Worm (Caenorhabditis elegans) whole organism, L2 larva: ENCODE measurements around the gene nac-2.

ENCODE experiments used
- F13H6.1 ChIP-seq: sonication (generic microtip); optimal IDR thresholded peaks from 2 replicates; lab custom pipeline; 2016; ENCODE audit warnings: missing genetic modification characterization, missing compliant biosample characterization
- Y55F3AM.14 ChIP-seq: fragments of 200-800 bp; sonication (Bioruptor generic); optimal IDR thresholded peaks from 2 replicates; lab custom pipeline; 2018; ENCODE audit warnings: mild to moderate bottlenecking, missing genetic modification characterization, missing compliant biosample characterization
- ZK546.5 ChIP-seq: sonication (generic microtip); optimal IDR thresholded peaks from 2 replicates; lab custom pipeline; 2017; ENCODE audit warnings: missing biosample characterization, missing genetic modification characterization
- alr-1 ChIP-seq: fragments of 150-350 bp; optimal IDR thresholded peaks from 2 replicates; lab custom pipeline; 2014; ENCODE audit warnings: missing biosample characterization, missing genetic modification characterization
- aly-2 ChIP-seq: fragments of 150-350 bp; optimal IDR thresholded peaks from 2 replicates; lab custom pipeline; 2014; ENCODE audit warnings: missing biosample characterization, missing genetic modification characterization
- ama-1 ChIP-seq: fragments of 150-350 bp; optimal IDR thresholded peaks from 2 replicates; lab custom pipeline; 2018; ENCODE audit warnings: inconsistent platforms
- ceh-16 ChIP-seq: fragments of 150-350 bp; optimal IDR thresholded peaks from 2 replicates; lab custom pipeline; 2014; ENCODE audit warnings: missing biosample characterization, missing genetic modification characterization
- ceh-82 ChIP-seq: fragments of 150-350 bp; optimal IDR thresholded peaks from 2 replicates; lab custom pipeline; 2014; ENCODE audit warnings: missing biosample characterization, missing genetic modification characterization
- crh-2 ChIP-seq: sonication (generic microtip); optimal IDR thresholded peaks from 2 replicates; lab custom pipeline; 2017; ENCODE audit warnings: missing biosample characterization, missing genetic modification characterization
- dmd-4 ChIP-seq: sonication (generic microtip); optimal IDR thresholded peaks from 2 replicates; lab custom pipeline; 2017; ENCODE audit warnings: missing biosample characterization, missing genetic modification characterization
- egl-27 ChIP-seq: sonication (generic microtip); optimal IDR thresholded peaks from 3 replicates; lab custom pipeline; 2017; ENCODE audit warnings: missing biosample characterization, missing genetic modification reagents, missing genetic modification characterization
- fos-1 ChIP-seq: fragments of 150-350 bp; optimal IDR thresholded peaks from 2 replicates; lab custom pipeline; 2014; ENCODE audit warnings: missing biosample characterization, missing genetic modification characterization
- lin-13 ChIP-seq: fragments of 150-350 bp; optimal IDR thresholded peaks from 2 replicates; lab custom pipeline; 2014; ENCODE audit warnings: missing biosample characterization, missing genetic modification reagents, missing genetic modification characterization
- lin-39 ChIP-seq: fragments of 150-350 bp; optimal IDR thresholded peaks from 2 replicates; lab custom pipeline; 2014; ENCODE audit warnings: missing biosample characterization, missing genetic modification reagents, missing genetic modification characterization
- lsy-2 ChIP-seq, 2 experiments: fragments of 150-350 bp in 1 of 2; sonication (generic microtip) in 1 of 2; optimal IDR thresholded peaks; 2 replicates each; lab custom pipeline; 2014 to 2017; ENCODE audit warnings: missing biosample characterization in 2 of 2, missing genetic modification characterization in 2 of 2
- mab-5 ChIP-seq: fragments of 150-350 bp; optimal IDR thresholded peaks from 2 replicates; lab custom pipeline; 2014; ENCODE audit warnings: missing biosample characterization, missing genetic modification characterization
- mbf-1 ChIP-seq: sonication (generic microtip); optimal IDR thresholded peaks from 2 replicates; lab custom pipeline; 2017; ENCODE audit warnings: missing biosample characterization, missing genetic modification characterization
- mdl-1 ChIP-seq, 2 experiments: fragments of 150-350 bp in 1 of 2; sonication (generic microtip) in 1 of 2; optimal IDR thresholded peaks; 2 replicates each; lab custom pipeline; 2017; ENCODE audit warnings: missing biosample characterization in 2 of 2, missing genetic modification characterization in 2 of 2
- nhr-10 ChIP-seq: sonication (generic microtip); optimal IDR thresholded peaks from 2 replicates; lab custom pipeline; 2017; ENCODE audit warnings: missing biosample characterization, missing genetic modification characterization
- nhr-11 ChIP-seq: fragments of 150-350 bp; optimal IDR thresholded peaks from 2 replicates; lab custom pipeline; 2014; ENCODE audit warnings: missing biosample characterization, missing genetic modification characterization
- nhr-12 ChIP-seq: fragments of 150-350 bp; optimal IDR thresholded peaks from 2 replicates; lab custom pipeline; 2014; ENCODE audit warnings: missing biosample characterization, missing genetic modification characterization
- nhr-21 ChIP-seq: fragments of 150-350 bp; optimal IDR thresholded peaks from 2 replicates; lab custom pipeline; 2014; ENCODE audit warnings: missing biosample characterization, missing genetic modification characterization
- nhr-23 ChIP-seq: fragments of 150-350 bp; optimal IDR thresholded peaks from 2 replicates; lab custom pipeline; 2014; ENCODE audit warnings: missing biosample characterization, missing genetic modification reagents, missing genetic modification characterization
- nhr-25 ChIP-seq: fragments of 150-350 bp; sonication (generic microtip); optimal IDR thresholded peaks from 3 replicates; lab custom pipeline; 2014; ENCODE audit warnings: missing biosample characterization, missing genetic modification characterization
- nhr-6 ChIP-seq: fragments of 150-350 bp; optimal IDR thresholded peaks from 2 replicates; lab custom pipeline; 2014; ENCODE audit warnings: missing biosample characterization, missing genetic modification characterization
- nhr-77 ChIP-seq: fragments of 150-350 bp; optimal IDR thresholded peaks from 2 replicates; lab custom pipeline; 2014; ENCODE audit warnings: missing biosample characterization, missing genetic modification characterization
- peb-1 ChIP-seq: fragments of 150-350 bp; optimal IDR thresholded peaks from 2 replicates; lab custom pipeline; 2014; ENCODE audit warnings: missing biosample characterization, missing genetic modification characterization
- sem-4 ChIP-seq: fragments of 150-350 bp; optimal IDR thresholded peaks from 2 replicates; lab custom pipeline; 2014; ENCODE audit warnings: missing biosample characterization, missing genetic modification reagents, missing genetic modification characterization
- skn-1 ChIP-seq: sonication (generic microtip); optimal IDR thresholded peaks from 2 replicates; lab custom pipeline; 2017; ENCODE audit warnings: missing biosample characterization, missing genetic modification characterization
- sma-3 ChIP-seq: sonication (generic microtip); optimal IDR thresholded peaks from 2 replicates; lab custom pipeline; 2016; ENCODE audit warnings: missing genetic modification reagents, missing genetic modification characterization, missing compliant biosample characterization
- sma-9 ChIP-seq, 2 experiments: fragments of 150-350 bp in 1 of 2; sonication (generic microtip) in 1 of 2; optimal IDR thresholded peaks; 2 replicates each; lab custom pipeline; 2014 to 2016; ENCODE audit warnings: missing genetic modification characterization in 2 of 2, mild to moderate bottlenecking in 1 of 2, missing biosample characterization in 1 of 2, missing compliant biosample characterization in 1 of 2, missing genetic modification reagents in 1 of 2, moderate library complexity in 1 of 2
- snpc-4 ChIP-seq: fragments of 150-350 bp; optimal IDR thresholded peaks from 2 replicates; lab custom pipeline; 2014; ENCODE audit warnings: missing biosample characterization, missing genetic modification characterization
- unc-39 ChIP-seq: fragments of 150-350 bp; optimal IDR thresholded peaks from 2 replicates; lab custom pipeline; 2014; ENCODE audit warnings: missing biosample characterization, missing genetic modification characterization
- unc-55 ChIP-seq: fragments of 150-350 bp; sonication (generic microtip); optimal IDR thresholded peaks from 3 replicates; lab custom pipeline; 2014; ENCODE audit warnings: missing biosample characterization, missing genetic modification reagents, missing genetic modification characterization
- unc-62 ChIP-seq: fragments of 150-350 bp; optimal IDR thresholded peaks from 2 replicates; lab custom pipeline; 2014; ENCODE audit warnings: missing biosample characterization, missing genetic modification reagents, missing genetic modification characterization
- zag-1 ChIP-seq: fragments of 150-350 bp; optimal IDR thresholded peaks from 2 replicates; lab custom pipeline; 2014; ENCODE audit warnings: missing biosample characterization, missing genetic modification characterization
- ztf-1 ChIP-seq: fragments of 200-800 bp; sonication (Bioruptor generic); conservative IDR thresholded peaks from 2 replicates; pipeline ENCODE4 v1.3.6; 2022; ENCODE audit warnings: missing genetic modification characterization, missing compliant biosample characterization
- ztf-11 ChIP-seq: sonication (generic microtip); optimal IDR thresholded peaks from 2 replicates; lab custom pipeline; 2017; ENCODE audit warnings: missing biosample characterization, missing genetic modification characterization
- ztf-4 ChIP-seq: fragments of 150-350 bp; optimal IDR thresholded peaks from 2 replicates; lab custom pipeline; 2014; ENCODE audit warnings: missing biosample characterization, missing genetic modification characterization

Gene nac-2

DNA sequence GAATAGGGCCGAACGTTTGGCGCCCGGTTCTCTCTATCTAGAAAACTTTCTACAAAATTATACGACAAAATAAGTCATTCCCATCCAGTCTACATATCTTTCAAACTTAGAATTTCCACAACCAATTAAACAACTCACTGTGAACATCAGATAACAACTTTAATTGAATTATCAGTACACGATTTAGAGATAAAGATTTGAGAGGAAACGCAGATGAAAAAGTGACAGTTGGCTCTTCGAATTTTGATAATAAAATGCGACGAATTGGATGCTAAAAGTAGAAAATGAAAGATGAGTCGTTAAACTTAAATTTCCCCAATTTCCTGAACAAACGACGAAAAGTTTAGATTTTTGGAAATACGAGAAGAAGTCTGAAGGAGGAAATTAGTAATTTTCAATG is 8.1 kb downstream of the nac-2 start:
- TF ChIP-seq fos-1 (tag; lab: Kevin White, UChicago): peak; percentile 75
- TF ChIP-seq mdl-1 (tag; optimal IDR thresholded peaks at IDR 0.05; lab: Kevin White, UChicago): no peak
- TF ChIP-seq crh-2 (tag; lab: Kevin White, UChicago): peak; percentile 33
- TF ChIP-seq egl-27 (tag; lab: Kevin White, UChicago): no peak
- TF ChIP-seq Y55F3AM.14 (GFP tag; lab: Kevin White, UChicago): no peak
- no peak for TF ChIP-seq ama-1 (lab: Kevin White, UChicago)

DNA sequence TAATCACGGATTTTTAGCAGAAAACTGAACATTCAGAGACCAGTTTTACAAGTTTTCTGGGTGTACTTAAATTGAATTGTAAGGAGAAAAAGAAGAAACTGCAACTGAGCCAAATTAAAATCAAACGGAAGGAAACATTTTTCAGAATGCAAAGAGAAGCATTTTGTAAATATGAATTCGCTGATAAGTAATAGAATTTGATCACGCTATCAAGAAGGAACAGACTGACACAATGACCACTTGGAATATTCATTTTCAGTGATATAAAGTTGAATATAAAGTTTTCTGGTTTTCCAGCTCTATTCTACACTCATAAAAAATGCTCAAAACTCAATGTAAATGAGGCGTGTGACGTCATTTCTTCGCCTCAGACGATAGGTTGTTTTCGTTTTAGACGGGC is 9.0 kb downstream of the nac-2 start:
- TF ChIP-seq fos-1 (tag; lab: Kevin White, UChicago) (peak; percentile 48), ama-1 (lab: Kevin White, UChicago) (no peak)

DNA sequence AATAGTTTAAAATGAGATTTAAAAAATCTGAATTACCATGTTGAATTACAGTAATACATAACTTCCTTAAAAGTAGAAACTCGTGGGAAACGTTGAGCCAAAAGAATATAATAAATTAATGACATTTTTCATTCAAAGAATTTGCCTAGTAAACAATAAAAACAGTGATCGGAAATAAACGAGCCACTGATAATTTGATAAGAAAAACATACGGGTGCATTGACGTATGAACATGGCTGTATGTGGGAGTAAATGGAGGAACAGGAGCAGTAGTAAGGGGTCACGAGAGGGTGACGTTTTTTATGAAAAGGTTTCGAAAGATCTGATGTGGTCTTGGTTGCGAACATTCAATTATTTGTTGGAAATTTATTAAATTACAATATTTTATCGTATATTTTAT is 12.3 kb downstream of the nac-2 start:
- no peak for TF ChIP-seq unc-39 (tag; lab: Kevin White, UChicago)
- TF ChIP-seq fos-1 (tag; lab: Kevin White, UChicago): peak; percentile 45
- no peak for TF ChIP-seq nhr-77
- peak in 1 of 2 experiments; percentile 4 for TF ChIP-seq lsy-2 (tag; optimal IDR thresholded peaks at IDR 0.05; lab: Kevin White, UChicago)
- TF ChIP-seq nhr-21: no peak

DNA sequence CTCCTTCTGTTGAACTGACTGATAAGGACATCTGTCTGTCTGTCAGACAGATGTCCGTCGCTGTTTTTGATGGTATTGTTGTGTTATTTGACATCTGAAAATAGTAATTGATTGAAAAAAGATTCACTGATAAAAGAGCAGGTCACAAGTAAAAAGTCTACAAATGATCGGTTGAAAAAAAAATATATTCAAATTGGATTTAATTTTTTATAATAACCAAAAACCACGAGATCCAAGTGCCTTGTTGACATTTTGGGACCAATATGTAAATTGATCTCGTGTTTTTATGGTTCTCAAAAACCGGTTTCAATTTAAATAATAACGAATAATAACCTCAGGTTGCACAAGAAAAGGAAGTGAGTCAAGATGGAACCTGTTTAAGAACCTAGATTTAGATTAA is 16.1 kb downstream of the nac-2 start, which contains the start of gene F59B2.13:
Gene F59B2.13, minus strand, starts transcription at position 101 of the 400 bp plus-strand sequence.
- TF ChIP-seq lin-39 (no peak), ceh-82 (tag; lab: Kevin White, UChicago) (no peak), sma-9 (GFP tag; optimal IDR thresholded peaks at IDR 0.05; lab: Kevin White, UChicago) (no peak), sma-9 (tag; optimal IDR thresholded peaks at IDR 0.05; lab: Kevin White, UChicago) (no peak), zag-1 (tag; lab: Kevin White, UChicago) (no peak), dmd-4 (tag; lab: Kevin White, UChicago) (no peak), ceh-16 (tag; lab: Kevin White, UChicago) (no peak), alr-1 (no peak), peb-1 (tag; lab: Kevin White, UChicago) (no peak), lin-13 (GFP tag; lab: Kevin White, UChicago) (no peak), mbf-1 (tag; lab: Kevin White, UChicago) (no peak), unc-55 (GFP tag; lab: Kevin White, UChicago) (no peak), crh-2 (tag; lab: Kevin White, UChicago) (no peak)
- TF ChIP-seq, all 48 proteins: peak for 0

DNA sequence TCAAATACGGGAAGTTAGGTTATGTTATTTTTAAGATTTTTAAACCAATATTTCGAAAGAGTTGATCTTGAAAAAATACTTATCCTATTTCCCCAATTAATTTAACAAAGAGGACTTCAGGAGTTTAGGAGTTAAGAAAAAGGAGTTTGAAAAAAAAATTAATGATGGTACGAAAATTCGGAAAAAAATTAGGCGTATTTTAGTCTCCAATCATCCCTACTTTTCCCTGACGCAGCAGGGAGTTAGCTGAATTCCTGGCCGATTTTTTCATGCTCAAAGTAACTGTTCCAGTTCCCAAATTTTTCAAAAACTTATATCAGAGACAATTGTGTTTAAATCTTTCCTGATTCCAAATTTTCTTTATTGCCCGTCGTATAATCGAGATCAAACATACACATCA is 19.5 kb downstream of the nac-2 start:
- TF ChIP-seq nhr-21 (no peak), sma-9 (GFP tag; optimal IDR thresholded peaks at IDR 0.05; lab: Kevin White, UChicago) (no peak), sma-9 (tag; optimal IDR thresholded peaks at IDR 0.05; lab: Kevin White, UChicago) (no peak), sem-4 (no peak), nhr-6 (tag; lab: Kevin White, UChicago) (no peak), ztf-1 (GFP tag; lab: Robert Waterston, UW) (no peak), ztf-4 (tag; lab: Kevin White, UChicago) (no peak), ZK546.5 (tag; lab: Kevin White, UChicago) (no peak), egl-27 (tag; lab: Kevin White, UChicago) (no peak), nhr-12 (tag; lab: Kevin White, UChicago) (no peak), skn-1 (tag; lab: Kevin White, UChicago) (no peak), ceh-82 (tag; lab: Kevin White, UChicago) (no peak), mab-5 (tag; lab: Kevin White, UChicago) (no peak), lsy-2 (tag; optimal IDR thresholded peaks at IDR 0.05; lab: Kevin White, UChicago) (no peak), unc-55 (GFP tag; lab: Kevin White, UChicago) (no peak), sma-3 (GFP tag; lab: Kevin White, UChicago) (no peak)

DNA sequence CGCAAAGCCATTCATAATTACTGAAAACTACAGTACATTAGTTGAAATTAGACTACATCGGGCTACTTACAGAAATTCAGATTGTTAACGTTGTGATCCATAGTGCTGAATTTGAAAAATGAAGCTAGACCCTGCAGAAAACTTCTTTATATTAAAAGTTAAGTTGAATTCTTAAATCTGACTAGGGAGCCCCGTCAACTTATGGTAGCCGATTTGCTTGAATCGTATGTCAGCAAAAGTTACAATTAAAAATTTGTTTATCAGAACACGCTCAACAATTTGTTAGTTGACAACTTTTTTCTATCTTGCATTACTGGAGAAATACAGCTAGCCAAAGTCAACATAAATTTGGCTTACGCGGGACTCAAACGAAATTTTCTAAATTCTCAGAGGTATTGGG is 20.6 kb downstream of the nac-2 start, which contains the start of gene F59B2.14:
Gene F59B2.14, minus strand, starts transcription at position 101 of the 400 bp plus-strand sequence.
- no peak for TF ChIP-seq unc-62 (GFP tag; lab: Kevin White, UChicago)
- no peak for TF ChIP-seq F13H6.1 (tag; lab: Kevin White, UChicago)
- TF ChIP-seq fos-1 (tag; lab: Kevin White, UChicago): no peak
- no peak for TF ChIP-seq alr-1
- no peak for TF ChIP-seq ztf-4 (tag; lab: Kevin White, UChicago)
- TF ChIP-seq aly-2 (tag; lab: Kevin White, UChicago): no peak
- TF ChIP-seq ZK546.5 (tag; lab: Kevin White, UChicago): no peak
- no peak for TF ChIP-seq ztf-11 (tag; lab: Kevin White, UChicago)
- TF ChIP-seq snpc-4: no peak
- no peak for TF ChIP-seq nhr-11 (tag; lab: Kevin White, UChicago)
- TF ChIP-seq Y55F3AM.14 (GFP tag; lab: Kevin White, UChicago): no peak
- no peak for TF ChIP-seq ceh-82 (tag; lab: Kevin White, UChicago)
- no peak for TF ChIP-seq nhr-23 (tag; lab: Kevin White, UChicago)
- no peak for TF ChIP-seq nhr-25 (tag; lab: Kevin White, UChicago)
- no peak for TF ChIP-seq lin-13 (GFP tag; lab: Kevin White, UChicago)
- TF ChIP-seq mdl-1 (tag; optimal IDR thresholded peaks at IDR 0.05; lab: Kevin White, UChicago): no peak
- no peak for TF ChIP-seq nhr-10
- TF ChIP-seq, all 48 proteins: peak for 0
